Worm (Caenorhabditis elegans) whole organism, midembryonic: ENCODE measurements around the gene gcp-2.2.

Experiments
- cog-1 ChIP-seq: sonication (generic microtip); optimal IDR thresholded peaks from 2 replicates; lab custom pipeline; 2016; ENCODE audit warnings: missing genetic modification characterization, missing compliant biosample characterization
- flt-1 ChIP-seq: fragments of 200-800 bp; sonication (Bioruptor generic); IDR thresholded peaks from 2 replicates; pipeline ENCODE4 v1.3.6; 2022; ENCODE audit warnings: missing genetic modification characterization, missing compliant biosample characterization
- med-1 ChIP-seq: sonication (generic microtip); optimal IDR thresholded peaks from 2 replicates; lab custom pipeline; 2017; ENCODE audit warnings: missing genetic modification characterization, mild to moderate bottlenecking, missing compliant biosample characterization, antibody characterized with exemption, missing genetic modification reagents; ENCODE audit not compliant: insufficient read depth
- ref-1 ChIP-seq: fragments of 200-800 bp; sonication (Bioruptor generic); conservative IDR thresholded peaks from 2 replicates; pipeline ENCODE4 v1.3.6; 2022; ENCODE audit warnings: missing genetic modification reagents, missing genetic modification characterization, missing compliant biosample characterization
- tab-1 ChIP-seq: fragments of 200-800 bp; sonication (Bioruptor generic); IDR thresholded peaks from 2 replicates; pipeline ENCODE4 v1.3.6; 2022; ENCODE audit warnings: missing genetic modification characterization, missing compliant biosample characterization
- ztf-23 ChIP-seq: fragments of 200-800 bp; sonication (Bioruptor generic); IDR thresholded peaks from 2 replicates; pipeline ENCODE4 v1.3.6; 2022; ENCODE audit warnings: missing genetic modification reagents, missing genetic modification characterization, missing compliant biosample characterization
- ztf-29 ChIP-seq: fragments of 200-800 bp; sonication (Bioruptor generic); IDR thresholded peaks from 2 replicates; pipeline ENCODE4 v1.3.6; 2022; ENCODE audit warnings: missing genetic modification reagents, missing genetic modification characterization, missing compliant biosample characterization

DNA sequence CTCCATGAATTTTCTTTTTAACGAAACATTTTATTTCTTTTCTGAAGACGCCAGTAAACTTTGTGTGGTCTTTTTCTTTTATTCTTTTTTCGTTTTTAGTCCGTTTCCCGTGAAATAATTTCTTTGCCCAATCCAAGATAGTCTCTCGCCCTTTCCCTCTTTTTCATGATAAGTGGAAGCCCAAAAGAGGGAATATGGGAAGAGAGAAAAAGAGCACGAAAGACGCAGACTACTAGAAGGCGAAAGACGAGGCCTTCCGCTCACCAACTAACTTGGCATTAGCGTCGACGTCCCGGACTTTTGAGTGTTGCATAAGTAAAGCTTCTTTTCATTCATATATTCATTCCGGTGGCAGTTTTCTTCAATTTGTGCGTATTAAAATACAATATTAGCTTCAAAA lies 15.4 kb downstream of the gcp-2.2 start:
- TF ChIP-seq ztf-29 (no peak), cog-1 (tag; lab: Kevin White, UChicago) (no peak), ref-1 (GFP tag; lab: Robert Waterston, UW) (no peak), tab-1 (no peak), flt-1 (GFP tag; lab: Robert Waterston, UW) (no peak), med-1 (GFP tag; lab: Kevin White, UChicago) (no peak), ztf-23 (GFP tag; lab: Robert Waterston, UW) (no peak)
